Fruit fly (Drosophila melanogaster): ENCODE results near the gene CRMP.

CRMP gene

dm6 chr3R:5587863-5588519, 17.1 kb downstream of the CRMP start, which contains the start of gene CG2926:
Gene CG2926, minus strand, starts transcription at chr3R:5588380.
- TF ChIP-seq CG8301 (tag; optimal IDR thresholded peaks at IDR 0.05) = no peak
- 0 out of 2 replicates have a peak, but pooled peaks have one; percentile 12 for TF ChIP-seq rn (GFP tag; IDR thresholded peaks at IDR 0.05)
- 0 out of 2 replicates have a peak, but pooled peaks have one; percentile 32 for TF ChIP-seq CG32121 (GFP tag; IDR thresholded peaks at IDR 0.05)
- TF ChIP-seq CG9948 (tag; optimal IDR thresholded peaks at IDR 0.05) = no peak
- TF ChIP-seq CG4496 (GFP tag; IDR thresholded peaks at IDR 0.05) = 0 out of 3 replicates have a peak, but pooled peaks have one; percentile 46
- no peak for TF ChIP-seq EcR (GFP tag; optimal IDR thresholded peaks at IDR 0.05)
- peak; percentile 19; the same call in 1 of the 2 replicates for TF ChIP-seq Ets98B (GFP tag; IDR thresholded peaks at IDR 0.05)
- 0 out of 2 replicates have a peak, but pooled peaks have one; percentile 32 for TF ChIP-seq CG12605 (GFP tag; IDR thresholded peaks at IDR 0.05)

dm6 chr3R:5588573-5588972, 17.7 kb downstream of the CRMP start, which contains the start of gene PolZ2:
Gene PolZ2, plus strand, starts transcription at chr3R:5588873.
- no peak for TF ChIP-seq CG13204 (GFP tag; optimal IDR thresholded peaks at IDR 0.05)

- peak; percentile 15 for TF ChIP-seq CG15710 (tag; optimal IDR thresholded peaks at IDR 0.05)
- TF ChIP-seq CG13204 (GFP tag; optimal IDR thresholded peaks at IDR 0.05) = no peak
Observed at dm6 chr3R:5591398-5591853, 20.5 kb downstream of the CRMP start, which contains the start of the genes noi and Vha26. Gene noi, minus strand, starts transcription at chr3R:5591459. Gene Vha26, plus strand, starts transcription at chr3R:5591763.

dm6 chr3R:5592009-5592572, 21.2 kb downstream of the CRMP start:
- TF ChIP-seq EcR (GFP tag; optimal IDR thresholded peaks at IDR 0.05) (peak; percentile 30), CG4496 (GFP tag; IDR thresholded peaks at IDR 0.05) (0 out of 3 replicates have a peak, but pooled peaks have one; percentile 34), CG10348 (GFP tag; IDR thresholded peaks at IDR 0.05) (no peak)

DNA sequence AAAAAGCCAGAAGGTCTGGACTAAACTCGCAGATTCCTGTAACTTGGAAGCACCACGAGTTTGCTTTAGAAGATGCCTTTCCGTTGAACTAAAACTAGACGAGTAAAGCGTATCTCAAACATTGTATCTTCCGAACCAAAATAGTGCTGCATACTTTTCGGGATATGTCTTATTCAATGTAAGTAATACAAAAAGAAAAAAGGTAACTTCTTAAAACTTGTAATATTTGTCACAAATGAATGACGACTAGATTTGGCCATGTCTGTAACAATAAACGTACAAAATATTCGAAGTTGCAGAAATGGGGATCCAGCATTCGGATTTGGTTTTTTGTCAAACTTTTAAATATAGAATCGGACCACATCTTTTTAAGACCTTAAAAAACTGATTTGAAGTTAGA, 24.0 kb downstream of the CRMP start:
- TF ChIP-seq CG8301 (tag; optimal IDR thresholded peaks at IDR 0.05) = no peak
- no peak for TF ChIP-seq CG9948 (tag; optimal IDR thresholded peaks at IDR 0.05)
- 0 out of 2 replicates have a peak, but pooled peaks have one; percentile 20 for TF ChIP-seq CG12605 (GFP tag; IDR thresholded peaks at IDR 0.05)
- TF ChIP-seq CG32121 (GFP tag; IDR thresholded peaks at IDR 0.05) = no peak
- TF ChIP-seq gl (tag; optimal IDR thresholded peaks at IDR 0.05) = no peak

DNA sequence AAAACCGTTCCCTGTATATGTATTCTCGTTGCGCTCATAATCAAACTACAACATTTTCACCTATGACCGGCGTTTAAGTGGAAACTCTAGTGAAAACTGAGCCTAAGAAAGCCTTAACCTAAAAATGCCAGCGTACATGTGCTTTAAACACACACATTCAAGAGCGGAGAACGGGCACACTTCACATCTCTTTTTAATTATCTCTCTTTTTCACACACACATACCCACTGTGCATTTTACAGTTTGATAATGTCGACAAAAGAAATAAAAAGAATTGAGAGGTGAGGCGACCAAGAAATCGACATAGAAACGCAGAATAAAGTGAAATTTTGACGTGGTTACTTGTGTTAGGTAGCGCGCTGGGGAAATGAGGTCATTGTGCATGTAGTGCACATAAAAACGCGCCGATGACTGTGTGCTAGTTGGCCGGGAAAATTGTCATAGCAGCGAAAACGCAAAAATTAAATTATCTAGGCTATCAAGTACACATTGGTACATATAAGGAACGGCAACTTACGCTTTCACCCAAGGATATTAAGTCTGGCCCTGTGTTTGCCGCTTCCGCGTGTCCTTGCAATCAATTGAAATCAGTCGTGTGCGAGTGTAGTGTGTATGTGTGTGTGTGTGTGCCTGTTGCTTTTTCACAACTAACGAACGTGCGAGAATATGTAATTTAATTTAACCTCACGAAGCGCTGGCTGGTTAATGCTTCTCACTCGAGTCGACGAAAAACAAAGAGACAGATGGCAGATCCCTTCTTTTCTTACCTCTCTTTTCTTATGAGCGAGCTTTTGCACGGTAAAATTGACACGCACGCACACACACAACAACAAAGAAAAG, 28.8 kb downstream of the CRMP start:
- TF ChIP-seq CG10348 (GFP tag; IDR thresholded peaks at IDR 0.05) (no peak), CG14655 (GFP tag; optimal IDR thresholded peaks at IDR 0.05) (no peak), rn (GFP tag; IDR thresholded peaks at IDR 0.05) (no peak), CG17806 (tag; optimal IDR thresholded peaks at IDR 0.05) (no peak), CG4496 (GFP tag; IDR thresholded peaks at IDR 0.05) (no peak), Snoo (tag; optimal IDR thresholded peaks at IDR 0.05) (no peak), CG15710 (tag; optimal IDR thresholded peaks at IDR 0.05) (no peak), gl (tag; optimal IDR thresholded peaks at IDR 0.05) (no peak), CG8301 (tag; optimal IDR thresholded peaks at IDR 0.05) (no peak), D1 (tag; optimal IDR thresholded peaks at IDR 0.05) (no peak), Ets98B (GFP tag; IDR thresholded peaks at IDR 0.05) (no peak), fd96Ca (GFP tag; IDR thresholded peaks at IDR 0.05) (no peak), EcR (GFP tag; optimal IDR thresholded peaks at IDR 0.05) (no peak), CG32121 (GFP tag; IDR thresholded peaks at IDR 0.05) (no peak), Pif1A (GFP tag; optimal IDR thresholded peaks at IDR 0.05) (no peak), Pif1B (GFP tag; optimal IDR thresholded peaks at IDR 0.05) (no peak)

DNA sequence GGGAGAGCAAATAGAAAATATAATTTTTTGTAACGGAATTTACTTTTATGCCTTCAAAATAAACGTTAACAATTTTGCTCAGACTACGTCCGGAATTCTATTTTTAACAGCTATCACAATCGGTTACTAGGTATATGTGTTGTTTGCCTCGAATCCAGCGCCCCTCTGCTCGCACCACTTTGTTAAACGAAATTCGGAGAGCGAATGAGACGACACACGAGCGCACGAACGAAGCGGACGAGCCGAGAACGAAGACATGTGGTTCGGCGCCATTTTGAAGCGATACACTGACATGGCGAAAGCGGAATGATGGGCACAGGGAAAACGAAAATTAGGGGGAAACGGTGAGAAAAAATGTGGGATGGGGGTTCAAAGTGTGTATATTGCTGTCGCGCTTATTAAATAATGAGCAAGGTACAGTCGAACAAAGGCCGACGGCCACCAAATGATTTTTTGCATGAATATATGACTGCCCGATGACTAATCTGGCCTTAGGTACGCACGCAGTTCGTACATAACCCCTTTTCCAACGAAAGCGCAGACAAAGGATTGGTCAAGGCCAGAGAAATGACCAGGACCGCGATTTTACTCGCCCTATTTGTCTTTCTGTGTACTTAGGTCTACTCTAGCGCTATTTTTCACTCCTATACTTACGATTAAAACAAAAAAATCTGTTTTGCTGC, 29.6 kb downstream of the CRMP start:
- no peak for TF ChIP-seq Ets98B (GFP tag; IDR thresholded peaks at IDR 0.05)
- TF ChIP-seq EcR (GFP tag; optimal IDR thresholded peaks at IDR 0.05) = peak; percentile 54
- TF ChIP-seq CG34367 (tag; optimal IDR thresholded peaks at IDR 0.05) = peak; percentile 9

Measured in whole organism, pupa.